Worm (Caenorhabditis elegans): ENCODE results near the gene rsp-1.
A peak's percentile ranks its signal among the peaks of the same experiment; 100 is the strongest.

Gene rsp-1

ce11 chrII:11476410-11476809, 23.2 kb downstream of the rsp-1 start, which contains the start of gene W02B12.16:
Gene W02B12.16 (minus strand): TSS chrII:11476510.
- no peak for TF ChIP-seq ceh-82 (tag; optimal IDR thresholded peaks at IDR 0.05)

DNA sequence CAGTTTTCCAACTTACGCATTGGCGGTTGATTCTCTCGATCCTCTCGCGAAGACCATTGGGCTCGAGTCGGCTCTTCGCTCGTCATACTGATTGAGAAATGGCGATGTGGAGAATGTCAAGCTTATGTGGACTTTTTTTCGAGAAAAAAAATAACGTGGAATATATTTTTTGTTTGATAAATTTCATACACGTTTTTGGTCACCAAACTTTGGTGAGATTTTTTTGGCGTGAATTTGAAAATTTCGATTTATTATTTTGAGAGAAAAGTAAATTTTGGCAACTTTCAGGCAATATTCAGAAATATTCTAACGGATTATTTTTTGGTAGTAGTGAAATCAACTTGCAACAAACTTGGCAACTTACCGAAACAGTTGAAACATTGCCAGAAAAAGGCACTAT, 25.9 kb downstream of the rsp-1 start, which contains the start of gene W02B12.12:
W02B12.12 (minus strand) TSS at position 101 of the 400 bp plus-strand sequence.
- TF ChIP-seq nhr-12 (tag; optimal IDR thresholded peaks at IDR 0.05) (no peak), snpc-4 (tag; optimal IDR thresholded peaks at IDR 0.05) (no peak), mab-5 (tag; optimal IDR thresholded peaks at IDR 0.05) (no peak), blmp-1 (tag; optimal IDR thresholded peaks at IDR 0.05; ENCODE audit: insufficient read depth) (no peak), alr-1 (tag; optimal IDR thresholded peaks at IDR 0.05) (no peak), ztf-4 (tag; optimal IDR thresholded peaks at IDR 0.05) (no peak), nhr-237 (tag; optimal IDR thresholded peaks at IDR 0.05) (no peak)

DNA sequence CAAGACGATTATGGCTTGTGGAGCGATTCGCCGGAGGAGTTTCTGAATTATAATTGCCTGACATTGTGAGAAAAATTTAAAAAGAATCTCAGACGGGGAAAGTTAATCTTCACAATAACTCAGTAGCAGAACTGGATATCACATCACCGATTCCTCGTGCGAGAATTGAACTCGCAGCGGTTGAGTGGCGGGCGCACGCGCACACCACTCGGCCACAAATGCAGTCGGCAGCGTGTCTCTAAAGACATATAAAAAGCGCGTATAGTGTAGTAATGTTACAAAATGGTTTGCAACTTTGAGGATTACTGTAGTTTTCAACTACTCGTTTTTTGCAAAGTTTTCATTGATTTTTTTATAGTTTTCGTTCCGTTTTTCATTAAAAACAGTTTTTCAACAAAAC, 31.4 kb downstream of the rsp-1 start:
- TF ChIP-seq nhr-6 (tag; optimal IDR thresholded peaks at IDR 0.05), result peak; percentile 23
- no peak for TF ChIP-seq skn-1 (tag; optimal IDR thresholded peaks at IDR 0.05)
- TF ChIP-seq ZK546.5 (tag; optimal IDR thresholded peaks at IDR 0.05), result no peak
- TF ChIP-seq blmp-1 (tag; optimal IDR thresholded peaks at IDR 0.05; ENCODE audit: insufficient read depth), result no peak
- TF ChIP-seq aly-2 (tag; optimal IDR thresholded peaks at IDR 0.05), result no peak
- TF ChIP-seq mdl-1 (tag; optimal IDR thresholded peaks at IDR 0.05), result peak; percentile 25 to 64
- no peak for TF ChIP-seq dmd-4 (tag; optimal IDR thresholded peaks at IDR 0.05)
- TF ChIP-seq crh-2 (tag; optimal IDR thresholded peaks at IDR 0.05), result peak; percentile 63
- peak; percentile 58 for TF ChIP-seq nhr-25 (tag; optimal IDR thresholded peaks at IDR 0.05)
- no peak for TF ChIP-seq lin-39 (tag; optimal IDR thresholded peaks at IDR 0.05)
- TF ChIP-seq alr-1 (tag; optimal IDR thresholded peaks at IDR 0.05), result no peak
- TF ChIP-seq ztf-11 (tag; optimal IDR thresholded peaks at IDR 0.05), result no peak
- peak; percentile 72 for TF ChIP-seq sma-9 (GFP tag; optimal IDR thresholded peaks at IDR 0.05)
- TF ChIP-seq sma-9 (tag; optimal IDR thresholded peaks at IDR 0.05), result no peak
- TF ChIP-seq nhr-237 (tag; optimal IDR thresholded peaks at IDR 0.05), result no peak
- TF ChIP-seq F13H6.1 (tag; optimal IDR thresholded peaks at IDR 0.05), result peak; percentile 48
- no peak for TF ChIP-seq nhr-12 (tag; optimal IDR thresholded peaks at IDR 0.05)
- peak; percentile 70 for TF ChIP-seq fos-1 (tag; optimal IDR thresholded peaks at IDR 0.05)
- TF ChIP-seq lin-13 (GFP tag; optimal IDR thresholded peaks at IDR 0.05), result no peak
- no peak for TF ChIP-seq nhr-23 (tag; optimal IDR thresholded peaks at IDR 0.05)
- peak; percentile 1 for TF ChIP-seq zag-1 (tag; optimal IDR thresholded peaks at IDR 0.05)
- TF ChIP-seq unc-39 (tag; optimal IDR thresholded peaks at IDR 0.05), result no peak
- TF ChIP-seq elt-3 (tag; optimal IDR thresholded peaks at IDR 0.05), result no peak
- TF ChIP-seq nhr-129 (tag; optimal IDR thresholded peaks at IDR 0.05), result peak; percentile 88
- TF ChIP-seq nhr-10 (tag; optimal IDR thresholded peaks at IDR 0.05), result no peak
- TF ChIP-seq elt-1 (tag; optimal IDR thresholded peaks at IDR 0.05), result no peak
- no peak for TF ChIP-seq mbf-1 (tag; optimal IDR thresholded peaks at IDR 0.05)
- TF ChIP-seq ceh-16 (tag; optimal IDR thresholded peaks at IDR 0.05), result peak; percentile 13
- TF ChIP-seq Y55F3AM.14 (GFP tag; optimal IDR thresholded peaks at IDR 0.05), result peak; percentile 85
- TF ChIP-seq nhr-77 (tag; optimal IDR thresholded peaks at IDR 0.05), result no peak
- peak; percentile 19 for TF ChIP-seq snpc-4 (tag; optimal IDR thresholded peaks at IDR 0.05)
- TF ChIP-seq ceh-82 (tag; optimal IDR thresholded peaks at IDR 0.05), result peak; percentile 59
- no peak for TF ChIP-seq unc-62 (GFP tag; optimal IDR thresholded peaks at IDR 0.05)
- peak; percentile 92 for TF ChIP-seq lin-11 (tag; optimal IDR thresholded peaks at IDR 0.05)
- no peak for TF ChIP-seq ama-1 (optimal IDR thresholded peaks at IDR 0.05)
- no peak for TF ChIP-seq R02D3.7 (tag; optimal IDR thresholded peaks at IDR 0.05)
- no peak for TF ChIP-seq ztf-1 (GFP tag; conservative IDR thresholded peaks at IDR 0.05)
- TF ChIP-seq egl-27 (tag; optimal IDR thresholded peaks at IDR 0.05), result peak; percentile 35
- TF ChIP-seq C34F6.9 (tag; optimal IDR thresholded peaks at IDR 0.05), result peak; percentile 78
- no peak for TF ChIP-seq peb-1 (tag; optimal IDR thresholded peaks at IDR 0.05)
- peak; percentile 67 for TF ChIP-seq sma-3 (GFP tag; optimal IDR thresholded peaks at IDR 0.05)
- no peak for TF ChIP-seq sem-4 (tag; optimal IDR thresholded peaks at IDR 0.05)
- peak; percentile 39 for TF ChIP-seq nhr-11 (tag; optimal IDR thresholded peaks at IDR 0.05)
- peak; percentile 56 for TF ChIP-seq gmeb-1 (tag; optimal IDR thresholded peaks at IDR 0.05)
- TF ChIP-seq lsy-2 (tag; optimal IDR thresholded peaks at IDR 0.05), result peak; percentile 48 to 88
- TF ChIP-seq unc-55 (GFP tag; optimal IDR thresholded peaks at IDR 0.05), result peak; percentile 74
- peak; percentile 59 for TF ChIP-seq ztf-4 (tag; optimal IDR thresholded peaks at IDR 0.05)
- TF ChIP-seq nhr-21 (tag; optimal IDR thresholded peaks at IDR 0.05), result peak; percentile 79
- peak; percentile 54 for TF ChIP-seq mab-5 (tag; optimal IDR thresholded peaks at IDR 0.05)
